Fruit fly (Drosophila melanogaster) whole organism, embryonic: ENCODE results near the gene CG17562.
A peak's percentile ranks its signal among the peaks of the same experiment; 100 is the strongest.

Experiments used
- CG10209 ChIP-seq: fragments of 200-800 bp; sonication (Bioruptor generic); optimal IDR thresholded peaks from 3 replicates; lab custom pipeline; 2017; ENCODE audit warnings: missing biosample characterization, mild to moderate bottlenecking, missing genetic modification characterization, missing genetic modification reagents
- CG10267 ChIP-seq: fragments of 200-800 bp; sonication (Bioruptor generic); optimal IDR thresholded peaks from 2 replicates; lab custom pipeline; 2018; ENCODE audit warnings: missing biosample characterization, mild to moderate bottlenecking, missing genetic modification characterization, moderate library complexity
- CG10543 ChIP-seq: fragments of 200-800 bp; sonication (Bioruptor generic); optimal IDR thresholded peaks from 3 replicates; lab custom pipeline; 2017; ENCODE audit warnings: missing biosample characterization, mild to moderate bottlenecking, missing genetic modification characterization, moderate library complexity
- CG10959 ChIP-seq: fragments of 200-800 bp; sonication (Bioruptor generic); IDR thresholded peaks from 2 replicates; pipeline ENCODE4 v1.3.6; 2022; ENCODE audit warnings: missing biosample characterization, missing genetic modification characterization
- CG12155 ChIP-seq: fragments of 200-800 bp; sonication (Bioruptor generic); optimal IDR thresholded peaks from 3 replicates; lab custom pipeline; 2016; ENCODE audit warnings: missing biosample characterization, missing genetic modification characterization
- CG12744 ChIP-seq: fragments of 200-800 bp; sonication (Bioruptor generic); optimal IDR thresholded peaks from 2 replicates; lab custom pipeline; 2016; ENCODE audit warnings: missing biosample characterization, missing genetic modification characterization
- CG13775 ChIP-seq: fragments of 200-800 bp; sonication (Bioruptor generic); optimal IDR thresholded peaks from 3 replicates; lab custom pipeline; 2017; ENCODE audit warnings: missing biosample characterization, mild to moderate bottlenecking, missing genetic modification characterization
- CG15696 ChIP-seq: fragments of 200-800 bp; sonication (Bioruptor generic); optimal IDR thresholded peaks from 2 replicates; lab custom pipeline; 2019; ENCODE audit warnings: missing biosample characterization, mild to moderate bottlenecking, missing genetic modification characterization, moderate library complexity
- CG17361 ChIP-seq: fragments of 200-800 bp; sonication (Bioruptor generic); IDR thresholded peaks from 3 replicates; pipeline ENCODE4 v1.3.6; 2022; ENCODE audit warnings: missing biosample characterization, missing genetic modification characterization
- CG17568 ChIP-seq: fragments of 200-800 bp; sonication (Bioruptor generic); optimal IDR thresholded peaks from 2 replicates; lab custom pipeline; 2018; ENCODE audit warnings: missing biosample characterization, mild to moderate bottlenecking, missing genetic modification characterization, moderate library complexity
- CG18262 ChIP-seq: fragments of 200-800 bp; optimal IDR thresholded peaks from 3 replicates; lab custom pipeline; 2019; ENCODE audit warnings: missing biosample characterization, mild to moderate bottlenecking, missing genetic modification characterization, moderate library complexity
- CG18599 ChIP-seq: fragments of 200-800 bp; sonication (Bioruptor generic); optimal IDR thresholded peaks from 3 replicates; lab custom pipeline; 2017; ENCODE audit warnings: missing biosample characterization, missing genetic modification characterization, mild to moderate bottlenecking, moderate library complexity, missing genetic modification reagents
- CG3065 ChIP-seq: fragments of 200-800 bp; sonication (Bioruptor generic); optimal IDR thresholded peaks from 2 replicates; lab custom pipeline; 2016; ENCODE audit warnings: missing biosample characterization, missing genetic modification characterization
- CG31441 ChIP-seq: fragments of 200-800 bp; sonication (Bioruptor generic); IDR thresholded peaks from 2 replicates; pipeline ENCODE4 v1.3.6; 2022; ENCODE audit warnings: missing biosample characterization, missing genetic modification characterization
- CG4282 ChIP-seq: fragments of 200-800 bp; sonication (Bioruptor generic); optimal IDR thresholded peaks from 2 replicates; lab custom pipeline; 2016; ENCODE audit warnings: missing biosample characterization, missing genetic modification characterization
- CG4328 ChIP-seq: fragments of 200-800 bp; sonication (Bioruptor generic); optimal IDR thresholded peaks from 3 replicates; lab custom pipeline; 2017; ENCODE audit warnings: missing biosample characterization, missing genetic modification reagents, missing genetic modification characterization
- CG4424 ChIP-seq: fragments of 200-800 bp; sonication (Bioruptor generic); optimal IDR thresholded peaks from 3 replicates; lab custom pipeline; 2016; ENCODE audit warnings: missing biosample characterization, missing genetic modification characterization
- CG5180 ChIP-seq: fragments of 200-800 bp; sonication (Bioruptor generic); optimal IDR thresholded peaks from 3 replicates; lab custom pipeline; 2017; ENCODE audit warnings: missing biosample characterization, missing genetic modification characterization, mild to moderate bottlenecking, moderate library complexity, missing genetic modification reagents
- CG5245 ChIP-seq: fragments of 200-800 bp; sonication (Bioruptor generic); optimal IDR thresholded peaks from 3 replicates; lab custom pipeline; 2016; ENCODE audit warnings: missing biosample characterization, missing genetic modification characterization
- CG6854 ChIP-seq: fragments of 200-800 bp; sonication (Bioruptor generic); optimal IDR thresholded peaks from 3 replicates; lab custom pipeline; 2017; ENCODE audit warnings: missing biosample characterization, mild to moderate bottlenecking, missing genetic modification characterization
- D ChIP-seq, 2 experiments: fragments of 200-800 bp in 1 of 2; fragments of >200 bp in 1 of 2; sonication (Bioruptor generic) in 1 of 2; optimal IDR thresholded peaks; 2 replicates in 1 of 2; 3 replicates in 1 of 2; lab custom pipeline; 2017; ENCODE audit warnings: mild to moderate bottlenecking in 1 of 2, missing biosample characterization in 1 of 2, missing genetic modification characterization in 1 of 2, missing genetic modification reagents in 1 of 2
- Dbx ChIP-seq: fragments of 200-800 bp; sonication (Bioruptor generic); IDR thresholded peaks from 3 replicates; pipeline ENCODE4 v1.3.6; 2022; ENCODE audit warnings: missing biosample characterization, missing genetic modification characterization
- Dp ChIP-seq: fragments of 200-800 bp; sonication (Bioruptor generic); optimal IDR thresholded peaks from 2 replicates; lab custom pipeline; 2018; ENCODE audit warnings: missing biosample characterization, mild to moderate bottlenecking, missing genetic modification characterization, moderate library complexity
- ERR ChIP-seq: fragments of 200-800 bp; sonication (Bioruptor generic); optimal IDR thresholded peaks from 2 replicates; lab custom pipeline; 2016; ENCODE audit warnings: missing biosample characterization, missing genetic modification characterization
- HHEX ChIP-seq: fragments of 200-800 bp; sonication (Bioruptor generic); optimal IDR thresholded peaks from 3 replicates; lab custom pipeline; 2017; ENCODE audit warnings: missing biosample characterization, mild to moderate bottlenecking, missing genetic modification characterization, missing genetic modification reagents
- HmgD ChIP-seq: fragments of 200-800 bp; sonication (Bioruptor generic); optimal IDR thresholded peaks from 3 replicates; lab custom pipeline; 2016; ENCODE audit warnings: missing biosample characterization, missing genetic modification characterization
- Lim3 ChIP-seq: fragments of 200-800 bp; sonication (Bioruptor generic); IDR thresholded peaks from 2 replicates; pipeline ENCODE4 v1.3.6; 2022; ENCODE audit warnings: missing biosample characterization, missing genetic modification characterization
- Oaz ChIP-seq: fragments of 200-800 bp; sonication (Bioruptor generic); IDR thresholded peaks from 2 replicates; pipeline ENCODE4 v1.3.6; 2022; ENCODE audit warnings: missing biosample characterization, missing genetic modification characterization
- PHDP ChIP-seq: fragments of 200-800 bp; sonication (Bioruptor generic); optimal IDR thresholded peaks from 3 replicates; lab custom pipeline; 2018; ENCODE audit warnings: missing biosample characterization, mild to moderate bottlenecking, missing genetic modification characterization, moderate library complexity
- Usf ChIP-seq: fragments of 200-800 bp; sonication (Bioruptor generic); optimal IDR thresholded peaks from 2 replicates; lab custom pipeline; 2017; ENCODE audit warnings: missing genotype, missing biosample characterization, missing genetic modification characterization
- abd-A ChIP-seq: fragments of 200-800 bp; sonication (Bioruptor generic); optimal IDR thresholded peaks from 3 replicates; lab custom pipeline; 2019; ENCODE audit warnings: missing biosample characterization, mild to moderate bottlenecking, missing genetic modification characterization, moderate library complexity
- amos ChIP-seq: fragments of 200-800 bp; sonication (Bioruptor generic); IDR thresholded peaks from 2 replicates; pipeline ENCODE4 v1.3.6; 2022; ENCODE audit warnings: missing biosample characterization, missing genetic modification characterization; ENCODE audit not compliant: partially characterized antibody
- bbx ChIP-seq: fragments of 200-800 bp; sonication (Bioruptor generic); IDR thresholded peaks from 2 replicates; pipeline ENCODE4 v1.3.6; 2022; ENCODE audit warnings: missing biosample characterization, missing genetic modification characterization; ENCODE audit not compliant: partially characterized antibody
- bsh ChIP-seq, 2 experiments: fragments of 200-800 bp; sonication (Bioruptor generic); optimal IDR thresholded peaks; 2 replicates each; lab custom pipeline; 2017 to 2018; ENCODE audit warnings: mild to moderate bottlenecking in 2 of 2, missing biosample characterization in 2 of 2, missing genetic modification characterization in 2 of 2, moderate library complexity in 1 of 2
- cas ChIP-seq: fragments of 200-800 bp; sonication (Bioruptor generic); IDR thresholded peaks from 2 replicates; pipeline ENCODE4 v1.3.6; 2022; ENCODE audit warnings: missing biosample characterization, missing genetic modification characterization
- cg ChIP-seq: fragments of 200-800 bp; sonication (Bioruptor generic); optimal IDR thresholded peaks from 3 replicates; lab custom pipeline; 2019; ENCODE audit warnings: missing biosample characterization, mild to moderate bottlenecking, missing genetic modification characterization, moderate library complexity
- ci ChIP-seq: fragments of 200-800 bp; sonication (Bioruptor generic); IDR thresholded peaks from 3 replicates; pipeline ENCODE4 v1.3.6; 2022; ENCODE audit warnings: missing biosample characterization, missing genetic modification characterization
- dati ChIP-seq: fragments of 200-800 bp; sonication (Bioruptor generic); IDR thresholded peaks from 2 replicates; pipeline ENCODE4 v1.3.6; 2022; ENCODE audit warnings: missing biosample characterization, missing genetic modification characterization
- fd3F ChIP-seq: fragments of 200-800 bp; sonication (Bioruptor generic); optimal IDR thresholded peaks from 2 replicates; lab custom pipeline; 2018; ENCODE audit warnings: missing biosample characterization, mild to moderate bottlenecking, missing genetic modification characterization, moderate library complexity
- gcm2 ChIP-seq: fragments of 200-800 bp; sonication (Bioruptor generic); optimal IDR thresholded peaks from 2 replicates; lab custom pipeline; 2016; ENCODE audit warnings: missing biosample characterization, missing genetic modification characterization
- insv ChIP-seq, 2 experiments: fragments of 200-800 bp; sonication (Bioruptor generic); optimal IDR thresholded peaks; 3 replicates each; lab custom pipeline; 2016 to 2018; ENCODE audit warnings: missing biosample characterization in 2 of 2, missing genetic modification characterization in 2 of 2
- pho ChIP-seq: fragments of 200-800 bp; sonication (Bioruptor generic); optimal IDR thresholded peaks from 2 replicates; lab custom pipeline; 2016; ENCODE audit warnings: missing biosample characterization, missing genetic modification characterization
- row ChIP-seq: fragments of 200-800 bp; sonication (Bioruptor generic); IDR thresholded peaks from 3 replicates; pipeline ENCODE4 v1.3.6; 2022; ENCODE audit warnings: missing biosample characterization, missing genetic modification characterization
- schlank ChIP-seq: fragments of 200-800 bp; sonication (Bioruptor generic); optimal IDR thresholded peaks from 2 replicates; lab custom pipeline; 2018; ENCODE audit warnings: missing biosample characterization, mild to moderate bottlenecking, missing genetic modification characterization
- sim ChIP-seq: fragments of 200-800 bp; sonication (Bioruptor generic); IDR thresholded peaks from 2 replicates; pipeline ENCODE4 v1.3.6; 2022; ENCODE audit warnings: missing biosample characterization, missing genetic modification characterization
- sna ChIP-seq: fragments of 200-800 bp; sonication (Bioruptor generic); IDR thresholded peaks from 2 replicates; pipeline ENCODE4 v1.3.6; 2022; ENCODE audit warnings: missing biosample characterization, missing genetic modification characterization; ENCODE audit not compliant: partially characterized antibody
- ssp ChIP-seq: fragments of 200-800 bp; sonication (Bioruptor generic); IDR thresholded peaks from 2 replicates; pipeline ENCODE4 v1.3.6; 2022; ENCODE audit warnings: missing biosample characterization, missing genetic modification characterization
- tll ChIP-seq, 2 experiments: fragments of 200-800 bp in 1 of 2; fragments of >200 bp in 1 of 2; sonication (Bioruptor generic) in 1 of 2; optimal IDR thresholded peaks; 2 replicates each; lab custom pipeline; 2017 to 2019; ENCODE audit warnings: missing biosample characterization in 2 of 2, missing genetic modification characterization in 2 of 2, mild to moderate bottlenecking in 1 of 2, moderate library complexity in 1 of 2
- trh ChIP-seq: fragments of 200-800 bp; sonication (Bioruptor generic); optimal IDR thresholded peaks from 2 replicates; lab custom pipeline; 2016; ENCODE audit warnings: missing biosample characterization, missing genetic modification characterization
- yki ChIP-seq: fragments of >200 bp; optimal IDR thresholded peaks from 3 replicates; lab custom pipeline; 2018
- zen ChIP-seq: fragments of 200-800 bp; sonication (Bioruptor generic); optimal IDR thresholded peaks from 3 replicates; lab custom pipeline; 2018; ENCODE audit warnings: missing biosample characterization, mild to moderate bottlenecking, missing genetic modification characterization, moderate library complexity

CG17562 gene

dm6 chr3R:16570484-16570883 is 44.6 kb upstream of the CG17562 start (continued):
- TF ChIP-seq CG5245 (GFP tag; lab: Kevin White, UChicago), result no peak
- no peak for TF ChIP-seq CG17568 (GFP tag; lab: Kevin White, UChicago)
- TF ChIP-seq gcm2 (GFP tag; lab: Kevin White, UChicago), result no peak
- TF ChIP-seq cg (GFP tag; lab: Kevin White, UChicago), result peak; percentile 36
- TF ChIP-seq Lim3, result no peak
- no peak for TF ChIP-seq dati (GFP tag; lab: Robert Waterston, UW)
- peak; percentile 99 for TF ChIP-seq zen (tag; lab: Kevin White, UChicago)
- TF ChIP-seq Oaz (GFP tag; lab: Robert Waterston, UW), result no peak
- TF ChIP-seq insv (GFP tag; optimal IDR thresholded peaks at IDR 0.05; lab: Kevin White, UChicago), result no peak
- TF ChIP-seq yki (lab: Kevin White, UChicago), result no peak
- no peak for TF ChIP-seq CG5180 (GFP tag; lab: Kevin White, UChicago)
- peak; percentile 9 for TF ChIP-seq CG10543 (GFP tag; lab: Kevin White, UChicago)
- TF ChIP-seq CG12744 (GFP tag; lab: Kevin White, UChicago), result no peak
- TF ChIP-seq trh (GFP tag; lab: Kevin White, UChicago), result no peak
- TF ChIP-seq bbx (GFP tag; lab: Robert Waterston, UW), result no peak
- TF ChIP-seq CG6854, result no peak
- no peak for TF ChIP-seq Usf
- TF ChIP-seq amos (GFP tag; lab: Robert Waterston, UW), result no peak
- TF ChIP-seq bsh (GFP tag; optimal IDR thresholded peaks at IDR 0.05; lab: Kevin White, UChicago), result no peak
- TF ChIP-seq Dbx (GFP tag; lab: Robert Waterston, UW), result no peak
- no peak for TF ChIP-seq HHEX (GFP tag; lab: Kevin White, UChicago)
- TF ChIP-seq cas (GFP tag; lab: Robert Waterston, UW), result no peak
- TF ChIP-seq CG12155 (GFP tag; lab: Kevin White, UChicago), result no peak
- TF ChIP-seq CG10267 (tag; lab: Kevin White, UChicago), result no peak
- no peak for TF ChIP-seq CG18262 (tag; lab: Kevin White, UChicago)
- no peak for TF ChIP-seq ERR (GFP tag; lab: Kevin White, UChicago)
- no peak for TF ChIP-seq CG10959 (GFP tag; lab: Robert Waterston, UW)
- TF ChIP-seq abd-A, result peak; percentile 27
- TF ChIP-seq tll (GFP tag; optimal IDR thresholded peaks at IDR 0.05; lab: Kevin White, UChicago), result peak in 1 of 2 experiments; percentile 45
- TF ChIP-seq CG10209, result no peak
- TF ChIP-seq PHDP (tag; lab: Kevin White, UChicago), result no peak
- TF ChIP-seq ssp (GFP tag; lab: Robert Waterston, UW), result no peak
- no peak for TF ChIP-seq CG4424 (GFP tag; lab: Kevin White, UChicago)
- no peak for TF ChIP-seq pho (GFP tag; lab: Kevin White, UChicago)
- no peak for TF ChIP-seq schlank (tag; lab: Kevin White, UChicago)
- no peak for TF ChIP-seq CG17361 (GFP tag; lab: Robert Waterston, UW)
- TF ChIP-seq CG4282 (GFP tag; lab: Kevin White, UChicago), result no peak
- TF ChIP-seq CG13775 (GFP tag; lab: Kevin White, UChicago), result no peak
- TF ChIP-seq HmgD (GFP tag; lab: Kevin White, UChicago), result no peak
- TF ChIP-seq D (optimal IDR thresholded peaks at IDR 0.05; lab: Kevin White, UChicago), result peak; percentile 60
- no peak for TF ChIP-seq D (GFP tag; optimal IDR thresholded peaks at IDR 0.05; lab: Kevin White, UChicago)
- peak; percentile 19 for TF ChIP-seq CG18599 (GFP tag; lab: Kevin White, UChicago)
- TF ChIP-seq Dp (GFP tag; lab: Kevin White, UChicago), result no peak
- 0 out of 2 replicates have a peak, but pooled peaks have one; percentile 26 for TF ChIP-seq sim (GFP tag; lab: Robert Waterston, UW)
- TF ChIP-seq sna (GFP tag; lab: Robert Waterston, UW), result no peak
- TF ChIP-seq CG3065 (GFP tag; lab: Kevin White, UChicago), result no peak
- no peak for TF ChIP-seq CG31441 (GFP tag; lab: Robert Waterston, UW)
- TF ChIP-seq row, result no peak
- TF ChIP-seq CG15696, result no peak
- TF ChIP-seq ci (GFP tag; lab: Robert Waterston, UW), result no peak
- no peak for TF ChIP-seq CG4328
- no peak for TF ChIP-seq fd3F
